Worm (Caenorhabditis elegans): Measurements from ENCODE around the gene tba-9.

ce11 chrX:3291948-3292347, 39.3 kb downstream of the tba-9 start:
- TF ChIP-seq elt-3 (tag; optimal IDR thresholded peaks at IDR 0.05) (no peak), elt-1 (tag; optimal IDR thresholded peaks at IDR 0.05) (no peak), ztf-4 (tag; optimal IDR thresholded peaks at IDR 0.05) (no peak), pqm-1 (tag; optimal IDR thresholded peaks at IDR 0.05) (no peak), nhr-12 (tag; optimal IDR thresholded peaks at IDR 0.05) (no peak), egl-27 (tag; optimal IDR thresholded peaks at IDR 0.05) (no peak), ceh-9 (tag; optimal IDR thresholded peaks at IDR 0.05) (no peak), nhr-25 (tag; optimal IDR thresholded peaks at IDR 0.05) (no peak), fkh-10 (GFP tag; optimal IDR thresholded peaks at IDR 0.05) (no peak), R02D3.7 (tag; optimal IDR thresholded peaks at IDR 0.05) (no peak), ztf-11 (tag; optimal IDR thresholded peaks at IDR 0.05) (no peak)
